Fruit fly (Drosophila melanogaster): ENCODE data around the gene Hpr1.

The Hpr1 gene

dm6 chr3R:5829762-5830161 is 8.5 kb upstream of the Hpr1 start, which contains the start of gene glob3:
Gene glob3, plus strand, starts transcription at chr3R:5830062.
- TF ChIP-seq esn (GFP tag; optimal IDR thresholded peaks at IDR 0.05) (no peak), CG16779 (tag; optimal IDR thresholded peaks at IDR 0.05) (no peak), CG7368 (GFP tag; optimal IDR thresholded peaks at IDR 0.05) (no peak), Sox15 (GFP tag; optimal IDR thresholded peaks at IDR 0.05) (no peak), CG31627 (GFP tag; optimal IDR thresholded peaks at IDR 0.05) (no peak), Sox102F (GFP tag; optimal IDR thresholded peaks at IDR 0.05) (no peak), CG10631 (GFP tag; optimal IDR thresholded peaks at IDR 0.05) (no peak), CG10669 (GFP tag; optimal IDR thresholded peaks at IDR 0.05) (no peak), Hr39 (GFP tag; optimal IDR thresholded peaks at IDR 0.05) (no peak)

DNA sequence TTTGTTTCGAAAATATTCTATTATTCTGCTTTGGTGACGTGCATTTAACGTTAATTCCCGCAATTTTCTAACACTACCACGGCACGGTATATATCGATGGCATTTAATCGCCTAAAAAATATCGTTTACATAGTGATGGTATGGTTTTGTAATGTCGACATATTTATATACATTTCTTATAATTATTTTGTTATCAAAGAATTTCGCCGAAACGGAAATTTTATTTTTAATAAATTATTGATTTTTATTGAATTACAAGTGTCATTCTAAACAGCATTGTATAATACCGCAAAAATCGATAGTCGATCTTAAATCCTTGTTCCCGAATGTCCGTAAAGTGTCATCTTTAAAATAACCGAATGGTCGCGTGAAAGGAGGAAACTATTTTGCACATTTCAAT is 3.2 kb upstream of the Hpr1 start, which contains the start of the genes Sec20 and dgrn:
Sec20 (minus strand) TSS at position 77 of the 400 bp plus-strand sequence.
dgrn (plus strand) TSS at position 160 of the 400 bp plus-strand sequence.
- TF ChIP-seq Sox15 (GFP tag; optimal IDR thresholded peaks at IDR 0.05) (peak; percentile 29), salr (GFP tag; optimal IDR thresholded peaks at IDR 0.05) (no peak), pdm3 (GFP tag; optimal IDR thresholded peaks at IDR 0.05) (no peak), CG6854 (GFP tag; optimal IDR thresholded peaks at IDR 0.05) (no peak), CG34406 (GFP tag; optimal IDR thresholded peaks at IDR 0.05) (peak; percentile 60), CG11294 (GFP tag; IDR thresholded peaks at IDR 0.05) (no peak), Met (GFP tag; optimal IDR thresholded peaks at IDR 0.05) (peak; percentile 75), spab (GFP tag; optimal IDR thresholded peaks at IDR 0.05) (no peak), Hr4 (GFP tag; optimal IDR thresholded peaks at IDR 0.05) (peak; percentile 67), Lpt (GFP tag; optimal IDR thresholded peaks at IDR 0.05) (no peak), CG6276 (GFP tag; optimal IDR thresholded peaks at IDR 0.05) (no peak), Sox102F (GFP tag; optimal IDR thresholded peaks at IDR 0.05) (no peak), ss (GFP tag; optimal IDR thresholded peaks at IDR 0.05) (no peak), OdsH (GFP tag; optimal IDR thresholded peaks at IDR 0.05) (peak; percentile 74), Smox (GFP tag; optimal IDR thresholded peaks at IDR 0.05) (no peak), CG6163 (GFP tag; IDR thresholded peaks at IDR 0.05) (no peak), CG7368 (GFP tag; optimal IDR thresholded peaks at IDR 0.05) (peak; percentile 44), CG1621 (tag; optimal IDR thresholded peaks at IDR 0.05) (no peak), Ets96B (tag; optimal IDR thresholded peaks at IDR 0.05) (peak; percentile 67), CG3919 (GFP tag; optimal IDR thresholded peaks at IDR 0.05) (no peak), fd59A (GFP tag; optimal IDR thresholded peaks at IDR 0.05) (no peak), Hr38 (GFP tag; optimal IDR thresholded peaks at IDR 0.05) (no peak), Eip78C (GFP tag) (peak; percentile 88), achi (GFP tag; optimal IDR thresholded peaks at IDR 0.05) (peak; percentile 70), CG11762 (GFP tag; optimal IDR thresholded peaks at IDR 0.05; ENCODE audit: insufficient read depth) (peak; percentile 19), CG16779 (tag; optimal IDR thresholded peaks at IDR 0.05) (no peak), CG8319 (GFP tag; optimal IDR thresholded peaks at IDR 0.05) (peak; percentile 43), cyc (GFP tag; optimal IDR thresholded peaks at IDR 0.05) (peak; percentile 67), CG8119 (GFP tag; IDR thresholded peaks at IDR 0.05) (no peak), CG31627 (GFP tag; optimal IDR thresholded peaks at IDR 0.05) (peak; percentile 60), vri (GFP tag; optimal IDR thresholded peaks at IDR 0.05) (peak; percentile 37), CG10669 (GFP tag; optimal IDR thresholded peaks at IDR 0.05) (no peak), CG32006 (GFP tag; optimal IDR thresholded peaks at IDR 0.05) (no peak), CG15336 (GFP tag; IDR thresholded peaks at IDR 0.05) (no peak), Eip75B (GFP tag; optimal IDR thresholded peaks at IDR 0.05) (peak; percentile 50), svp (GFP tag) (peak; percentile 71), Hr39 (GFP tag; optimal IDR thresholded peaks at IDR 0.05) (peak; percentile 53), CG10631 (GFP tag; optimal IDR thresholded peaks at IDR 0.05) (peak; percentile 65), CG8632 (GFP tag; optimal IDR thresholded peaks at IDR 0.05) (peak; percentile 15), fd85E (GFP tag; optimal IDR thresholded peaks at IDR 0.05) (no peak), CG3032 (tag; optimal IDR thresholded peaks at IDR 0.05) (peak; percentile 66), Gug (GFP tag; IDR thresholded peaks at IDR 0.05) (0 out of 2 replicates have a peak, but pooled peaks have one; percentile 32), acj6 (GFP tag; optimal IDR thresholded peaks at IDR 0.05) (peak; percentile 73), Blimp-1 (GFP tag; optimal IDR thresholded peaks at IDR 0.05) (no peak), CG11902 (GFP tag; optimal IDR thresholded peaks at IDR 0.05) (peak; percentile 35), CG4318 (GFP tag; optimal IDR thresholded peaks at IDR 0.05) (no peak), Ets21C (GFP tag; optimal IDR thresholded peaks at IDR 0.05) (peak; percentile 51), Sox14 (GFP tag; optimal IDR thresholded peaks at IDR 0.05) (peak; percentile 70)

Data from whole organism, prepupa.